Fruit fly (Drosophila melanogaster): ENCODE measurements around the gene Myo61F.

DNA sequence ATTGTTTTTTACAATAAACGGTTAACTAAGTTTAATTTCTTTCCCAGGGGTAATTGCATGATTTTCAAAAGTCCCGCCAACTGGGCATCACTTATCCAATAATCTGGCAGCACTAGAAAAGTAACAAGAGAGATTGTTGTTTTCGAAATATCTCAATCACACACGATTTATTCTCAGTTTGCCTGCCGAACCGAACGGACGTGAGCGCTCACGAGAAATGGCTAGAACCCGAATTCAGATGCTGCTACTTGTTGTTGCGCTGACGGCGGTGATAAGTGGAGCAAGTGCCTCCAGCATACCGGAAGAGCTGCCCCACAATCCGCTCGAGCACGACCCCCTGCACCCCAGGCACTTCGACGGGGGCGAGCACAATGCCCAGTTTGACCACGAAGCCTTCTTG lies 19.8 kb upstream of the Myo61F start, which contains the start of gene scf:
- TF ChIP-seq psq (optimal IDR thresholded peaks at IDR 0.05) (no peak), CG8478 (optimal IDR thresholded peaks at IDR 0.05) (no peak), usp (GFP tag; optimal IDR thresholded peaks at IDR 0.05) (no peak)
